Worm (Caenorhabditis elegans): Measurements from ENCODE around the gene swm-1.

DNA sequence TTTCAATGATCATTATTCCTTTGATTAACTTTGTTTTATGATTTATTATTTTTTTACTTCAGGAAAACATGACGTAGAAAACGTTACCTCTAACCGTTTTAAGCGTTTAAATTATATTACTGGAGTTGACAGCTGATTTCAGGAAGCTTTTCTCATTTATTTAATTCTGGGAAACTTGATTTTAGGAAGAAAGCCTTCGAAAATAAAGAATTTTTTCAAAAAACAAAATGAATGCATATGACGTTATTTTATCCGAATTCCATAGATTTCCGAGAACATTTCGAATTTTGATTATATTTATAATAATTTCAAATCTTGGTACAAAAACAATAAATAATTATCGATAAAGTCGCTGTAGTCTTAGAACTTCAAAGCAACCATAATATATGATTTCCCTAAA is 5.4 kb downstream of the swm-1 start:
- TF ChIP-seq ceh-16 (tag; optimal IDR thresholded peaks at IDR 0.05) (no peak), unc-62 (GFP tag; optimal IDR thresholded peaks at IDR 0.05) (no peak), ceh-82 (tag; optimal IDR thresholded peaks at IDR 0.05) (no peak), pqm-1 (tag; optimal IDR thresholded peaks at IDR 0.05) (no peak), elt-3 (tag; optimal IDR thresholded peaks at IDR 0.05) (no peak), aly-2 (tag; optimal IDR thresholded peaks at IDR 0.05) (no peak), nhr-23 (tag; optimal IDR thresholded peaks at IDR 0.05) (no peak), nhr-28 (tag; optimal IDR thresholded peaks at IDR 0.05) (no peak), R02D3.7 (tag; optimal IDR thresholded peaks at IDR 0.05) (no peak), unc-39 (tag; optimal IDR thresholded peaks at IDR 0.05) (no peak)
